Worm (Caenorhabditis elegans): Measurements from ENCODE around the gene F40F8.1.

F40F8.1 gene

ce11 chrII:11142571-11142970 is 15.1 kb downstream of the F40F8.1 start, which contains the start of gene arrd-6:
Gene arrd-6 (plus strand): TSS chrII:11142739.
- TF ChIP-seq W03F9.2 (tag; optimal IDR thresholded peaks at IDR 0.05) (no peak), him-1 (tag; optimal IDR thresholded peaks at IDR 0.05) (no peak), dao-5 (tag; optimal IDR thresholded peaks at IDR 0.05) (no peak)

ce11 chrII:11149866-11150685 is 22.6 kb downstream of the F40F8.1 start:
- TF ChIP-seq him-1 (tag; optimal IDR thresholded peaks at IDR 0.05) (no peak), W03F9.2 (tag; optimal IDR thresholded peaks at IDR 0.05) (no peak), dao-5 (tag; optimal IDR thresholded peaks at IDR 0.05) (no peak)

ce11 chrII:11150976-11151375 is 23.5 kb downstream of the F40F8.1 start:
- TF ChIP-seq him-1 (tag; optimal IDR thresholded peaks at IDR 0.05) = no peak
- no peak for TF ChIP-seq W03F9.2 (tag; optimal IDR thresholded peaks at IDR 0.05)
- TF ChIP-seq dao-5 (tag; optimal IDR thresholded peaks at IDR 0.05) = no peak

ce11 chrII:11152495-11152894 is 25.0 kb downstream of the F40F8.1 start, which contains the start of gene pqm-1:
Gene pqm-1 (minus strand): TSS chrII:11152595.
- TF ChIP-seq dao-5 (tag; optimal IDR thresholded peaks at IDR 0.05) = no peak

- TF ChIP-seq dao-5 (tag; optimal IDR thresholded peaks at IDR 0.05) = no peak
- TF ChIP-seq him-1 (tag; optimal IDR thresholded peaks at IDR 0.05) = no peak
- no peak for TF ChIP-seq W03F9.2 (tag; optimal IDR thresholded peaks at IDR 0.05)
Measured at ce11 chrII:11153080-11153479, 25.6 kb downstream of the F40F8.1 start.

- TF ChIP-seq him-1 (tag; optimal IDR thresholded peaks at IDR 0.05) (no peak), W03F9.2 (tag; optimal IDR thresholded peaks at IDR 0.05) (no peak), dao-5 (tag; optimal IDR thresholded peaks at IDR 0.05) (no peak)
Measured at ce11 chrII:11153800-11154199, 26.3 kb downstream of the F40F8.1 start.

- TF ChIP-seq W03F9.2 (tag; optimal IDR thresholded peaks at IDR 0.05) (no peak), dao-5 (tag; optimal IDR thresholded peaks at IDR 0.05) (no peak), him-1 (tag; optimal IDR thresholded peaks at IDR 0.05) (no peak)
Measured at ce11 chrII:11154957-11155356, 27.5 kb downstream of the F40F8.1 start.

ce11 chrII:11155400-11155799 is 27.9 kb downstream of the F40F8.1 start:
- TF ChIP-seq W03F9.2 (tag; optimal IDR thresholded peaks at IDR 0.05) = no peak
- no peak for TF ChIP-seq him-1 (tag; optimal IDR thresholded peaks at IDR 0.05)
- no peak for TF ChIP-seq dao-5 (tag; optimal IDR thresholded peaks at IDR 0.05)

ce11 chrII:11156160-11156559 is 28.7 kb downstream of the F40F8.1 start:
- TF ChIP-seq him-1 (tag; optimal IDR thresholded peaks at IDR 0.05) (no peak), W03F9.2 (tag; optimal IDR thresholded peaks at IDR 0.05) (no peak)

- TF ChIP-seq dao-5 (tag; optimal IDR thresholded peaks at IDR 0.05) (peak; percentile 35), him-1 (tag; optimal IDR thresholded peaks at IDR 0.05) (peak; percentile 31), W03F9.2 (tag; optimal IDR thresholded peaks at IDR 0.05) (no peak)
Measured at ce11 chrII:11157660-11158059, 30.2 kb downstream of the F40F8.1 start.

- TF ChIP-seq W03F9.2 (tag; optimal IDR thresholded peaks at IDR 0.05) = no peak
- no peak for TF ChIP-seq dao-5 (tag; optimal IDR thresholded peaks at IDR 0.05)
- no peak for TF ChIP-seq him-1 (tag; optimal IDR thresholded peaks at IDR 0.05)
Measured at ce11 chrII:11161675-11162074, 34.2 kb downstream of the F40F8.1 start.

ce11 chrII:11162390-11162789 is 34.9 kb downstream of the F40F8.1 start, which contains the start of gene ptr-13:
Gene ptr-13 (minus strand): TSS chrII:11162481.
- TF ChIP-seq him-1 (tag; optimal IDR thresholded peaks at IDR 0.05) (no peak), W03F9.2 (tag; optimal IDR thresholded peaks at IDR 0.05) (no peak), dao-5 (tag; optimal IDR thresholded peaks at IDR 0.05) (no peak)

ce11 chrII:11163291-11163690 is 35.8 kb downstream of the F40F8.1 start:
- TF ChIP-seq W03F9.2 (tag; optimal IDR thresholded peaks at IDR 0.05) (no peak), him-1 (tag; optimal IDR thresholded peaks at IDR 0.05) (no peak), dao-5 (tag; optimal IDR thresholded peaks at IDR 0.05) (no peak)

- no peak for TF ChIP-seq dao-5 (tag; optimal IDR thresholded peaks at IDR 0.05)
- TF ChIP-seq him-1 (tag; optimal IDR thresholded peaks at IDR 0.05) = no peak
- TF ChIP-seq W03F9.2 (tag; optimal IDR thresholded peaks at IDR 0.05) = no peak
Measured at ce11 chrII:11166414-11166813, 39.0 kb downstream of the F40F8.1 start.

- peak; percentile 43 for TF ChIP-seq W03F9.2 (tag; optimal IDR thresholded peaks at IDR 0.05)
- no peak for TF ChIP-seq dao-5 (tag; optimal IDR thresholded peaks at IDR 0.05)
Measured at ce11 chrII:11167039-11167438, 39.6 kb downstream of the F40F8.1 start.

All from whole organism, L4/young adult.